Worm (Caenorhabditis elegans): Measurements from ENCODE around the gene fbxa-182.

fbxa-182 gene

DNA sequence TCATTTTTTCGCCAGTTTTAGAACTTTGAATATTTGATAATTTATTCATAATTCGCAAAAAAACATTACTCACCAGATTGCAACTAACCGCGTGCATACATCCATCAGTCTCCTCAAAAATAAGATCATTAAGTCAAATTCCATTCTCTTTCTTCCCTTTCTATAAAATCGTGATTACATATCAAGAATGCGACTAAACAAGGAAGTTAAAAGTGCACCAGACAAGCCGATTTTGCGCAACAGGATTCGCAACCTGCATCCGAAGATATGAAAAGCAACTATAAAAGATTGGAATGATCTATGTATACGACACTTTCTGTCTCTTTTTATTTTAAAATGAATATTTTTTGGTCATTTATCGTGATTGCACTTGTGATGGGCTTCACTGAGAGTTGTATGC, 43.6 kb downstream of the fbxa-182 start, which contains the start of gene hpo-25:
Gene hpo-25 (plus strand): TSS at position 301 of the 400 bp plus-strand sequence.
- no peak for TF ChIP-seq egl-27 (tag; optimal IDR thresholded peaks at IDR 0.05)
- TF ChIP-seq sem-4 (tag; optimal IDR thresholded peaks at IDR 0.05) = no peak
- TF ChIP-seq ztf-4 (tag; optimal IDR thresholded peaks at IDR 0.05) = no peak
- no peak for TF ChIP-seq nhr-25 (tag; optimal IDR thresholded peaks at IDR 0.05)
- TF ChIP-seq ceh-82 (tag; optimal IDR thresholded peaks at IDR 0.05) = no peak
- no peak for TF ChIP-seq unc-62 (GFP tag; optimal IDR thresholded peaks at IDR 0.05)

- TF ChIP-seq R02D3.7 (tag; optimal IDR thresholded peaks at IDR 0.05) = no peak
- no peak for TF ChIP-seq nhr-6 (tag; optimal IDR thresholded peaks at IDR 0.05)
- no peak for TF ChIP-seq mab-5 (tag; optimal IDR thresholded peaks at IDR 0.05)
- no peak for TF ChIP-seq ztf-1 (GFP tag; conservative IDR thresholded peaks at IDR 0.05)
- TF ChIP-seq egl-27 (tag; optimal IDR thresholded peaks at IDR 0.05) = no peak
- no peak for TF ChIP-seq crh-2 (tag; optimal IDR thresholded peaks at IDR 0.05)
- TF ChIP-seq fos-1 (tag; optimal IDR thresholded peaks at IDR 0.05) = no peak
- no peak for TF ChIP-seq ama-1 (optimal IDR thresholded peaks at IDR 0.05)
- TF ChIP-seq lin-13 (GFP tag; optimal IDR thresholded peaks at IDR 0.05) = no peak
- no peak for TF ChIP-seq mdl-1 (tag; optimal IDR thresholded peaks at IDR 0.05)
- TF ChIP-seq gmeb-1 (tag; optimal IDR thresholded peaks at IDR 0.05) = no peak
- no peak for TF ChIP-seq nhr-237 (tag; optimal IDR thresholded peaks at IDR 0.05)
Observed at ce11 chrII:2366623-2367365, 45.8 kb downstream of the fbxa-182 start, which contains the start of the genes F43C11.12 and F16G10.5. F43C11.12 (minus strand) TSS chrII:2366723. F16G10.5 (plus strand) TSS chrII:2367315.

- TF ChIP-seq snpc-4 (tag; optimal IDR thresholded peaks at IDR 0.05) (no peak), elt-3 (tag; optimal IDR thresholded peaks at IDR 0.05) (no peak), nhr-6 (tag; optimal IDR thresholded peaks at IDR 0.05) (no peak), aly-2 (tag; optimal IDR thresholded peaks at IDR 0.05) (no peak), sem-4 (tag; optimal IDR thresholded peaks at IDR 0.05) (no peak), ceh-82 (tag; optimal IDR thresholded peaks at IDR 0.05) (no peak), mab-5 (tag; optimal IDR thresholded peaks at IDR 0.05) (no peak), unc-39 (tag; optimal IDR thresholded peaks at IDR 0.05) (no peak)
Observed at ce11 chrII:2363673-2364072, 48.9 kb downstream of the fbxa-182 start, which contains the start of gene F43C11.11. F43C11.11 (minus strand) TSS chrII:2363773.

- TF ChIP-seq nhr-12 (tag; optimal IDR thresholded peaks at IDR 0.05) = no peak
- no peak for TF ChIP-seq fos-1 (tag; optimal IDR thresholded peaks at IDR 0.05)
- TF ChIP-seq zag-1 (tag; optimal IDR thresholded peaks at IDR 0.05) = no peak
- TF ChIP-seq snpc-4 (tag; optimal IDR thresholded peaks at IDR 0.05) = no peak
- no peak for TF ChIP-seq nhr-237 (tag; optimal IDR thresholded peaks at IDR 0.05)
- TF ChIP-seq egl-27 (tag; optimal IDR thresholded peaks at IDR 0.05) = no peak
- TF ChIP-seq nhr-23 (tag; optimal IDR thresholded peaks at IDR 0.05) = no peak
- no peak for TF ChIP-seq unc-39 (tag; optimal IDR thresholded peaks at IDR 0.05)
- no peak for TF ChIP-seq dmd-4 (tag; optimal IDR thresholded peaks at IDR 0.05)
Observed at ce11 chrII:2359965-2360364, 52.6 kb downstream of the fbxa-182 start, which contains the start of gene F43C11.16. F43C11.16 (minus strand) TSS chrII:2360065.

Data from whole organism, L2 larva.